1 fruit fly cellular context compared by ENCODE assay signal in genomic region chr2L:12460767-12461739, dm6.
TF ChIP-seq lines count a peak whose summit lies in the region.

No protein-coding gene starts in this region.

TF ChIP-seq in whole organism, embryonic, 481 proteins besides CTCF, POLR2A, EP300 and RAD21 (continued from another document and continues in another):
- TF ChIP-seq CG4617 (GFP tag; optimal IDR thresholded peaks at IDR 0.05; lab: Kevin White, UChicago; ENCODE audit: borderline replicate concordance) = no peak
- TF ChIP-seq MTF-1 (GFP tag; optimal IDR thresholded peaks at IDR 0.05; lab: Kevin White, UChicago; ENCODE audit: borderline replicate concordance) = peak; percentile 69
- peak; percentile 17 for TF ChIP-seq cg (GFP tag; optimal IDR thresholded peaks at IDR 0.05; lab: Kevin White, UChicago)
- no peak for TF ChIP-seq Myb (GFP tag; optimal IDR thresholded peaks at IDR 0.05; lab: Kevin White, UChicago)
- TF ChIP-seq gcm2 (GFP tag; optimal IDR thresholded peaks at IDR 0.05; lab: Kevin White, UChicago) = no peak
- TF ChIP-seq insv (GFP tag; optimal IDR thresholded peaks at IDR 0.05; lab: Kevin White, UChicago) = peak in 1 of 2 experiments; percentile 68
- peak; percentile 26 for TF ChIP-seq CG10274 (GFP tag; optimal IDR thresholded peaks at IDR 0.05; lab: Kevin White, UChicago)
- TF ChIP-seq CG11247 (GFP tag; IDR thresholded peaks at IDR 0.05; lab: Robert Waterston, UW) = peak; percentile 15; the same call in 1 of the 2 replicates
- no peak for TF ChIP-seq CG7357 (GFP tag; IDR thresholded peaks at IDR 0.05; lab: Robert Waterston, UW)
- peak; percentile 78 for TF ChIP-seq CG9727 (GFP tag; optimal IDR thresholded peaks at IDR 0.05; lab: Kevin White, UChicago)
- TF ChIP-seq CG9215 (GFP tag; IDR thresholded peaks at IDR 0.05; lab: Robert Waterston, UW) = no peak
- TF ChIP-seq ems (GFP tag; optimal IDR thresholded peaks at IDR 0.05; lab: Kevin White, UChicago) = no peak
- TF ChIP-seq stc (GFP tag; IDR thresholded peaks at IDR 0.05; lab: Robert Waterston, UW) = peak; percentile 68; the same call in 1 of the 2 replicates
- no peak for TF ChIP-seq Aef1 (GFP tag; IDR thresholded peaks at IDR 0.05; lab: Robert Waterston, UW)
- TF ChIP-seq NfI (GFP tag; optimal IDR thresholded peaks at IDR 0.05; lab: Kevin White, UChicago) = peak; percentile 47
- TF ChIP-seq ttk (GFP tag; IDR thresholded peaks at IDR 0.05; lab: Robert Waterston, UW) = no peak
- TF ChIP-seq CkIIα-i1 (GFP tag; IDR thresholded peaks at IDR 0.05; lab: Robert Waterston, UW) = no peak
- no peak for TF ChIP-seq Ssrp (tag; optimal IDR thresholded peaks at IDR 0.05; lab: Kevin White, UChicago)
- TF ChIP-seq CG2202 (tag; optimal IDR thresholded peaks at IDR 0.05; lab: Kevin White, UChicago) = peak; percentile 22
- TF ChIP-seq CG18476 (GFP tag; optimal IDR thresholded peaks at IDR 0.05; lab: Kevin White, UChicago) = no peak
- no peak for TF ChIP-seq slp2 (GFP tag; optimal IDR thresholded peaks at IDR 0.05; lab: Kevin White, UChicago)
- peak; percentile 66 for TF ChIP-seq CG33557 (GFP tag; optimal IDR thresholded peaks at IDR 0.05; lab: Kevin White, UChicago)
- no peak for TF ChIP-seq Dfd (GFP tag; optimal IDR thresholded peaks at IDR 0.05; lab: Kevin White, UChicago)
- 0 out of 2 replicates have a peak, but pooled peaks have one; percentile 15 for TF ChIP-seq CG6689 (GFP tag; IDR thresholded peaks at IDR 0.05; lab: Robert Waterston, UW)
- peak; percentile 85 for TF ChIP-seq rib (GFP tag; IDR thresholded peaks at IDR 0.05; lab: Robert Waterston, UW)
- TF ChIP-seq CoRest (tag; optimal IDR thresholded peaks at IDR 0.05; lab: Kevin White, UChicago) = peak; percentile 28
- TF ChIP-seq chm (GFP tag; IDR thresholded peaks at IDR 0.05; lab: Robert Waterston, UW) = peak; percentile 71
- TF ChIP-seq Chrac-16 (GFP tag; optimal IDR thresholded peaks at IDR 0.05; lab: Kevin White, UChicago) = no peak
- no peak for TF ChIP-seq gfzf (GFP tag; optimal IDR thresholded peaks at IDR 0.05; lab: Kevin White, UChicago)
- peak; percentile 16 for TF ChIP-seq CG9817 (tag; optimal IDR thresholded peaks at IDR 0.05; lab: Kevin White, UChicago)
- no peak for TF ChIP-seq pita (GFP tag; optimal IDR thresholded peaks at IDR 0.05; lab: Kevin White, UChicago)
- no peak for TF ChIP-seq trh (GFP tag; optimal IDR thresholded peaks at IDR 0.05; lab: Kevin White, UChicago)
- TF ChIP-seq CG13894 (tag; optimal IDR thresholded peaks at IDR 0.05; lab: Kevin White, UChicago) = peak; percentile 93
- no peak for TF ChIP-seq Six4 (GFP tag; optimal IDR thresholded peaks at IDR 0.05; lab: Kevin White, UChicago)
- TF ChIP-seq corto (GFP tag; optimal IDR thresholded peaks at IDR 0.05; lab: Kevin White, UChicago) = peak; percentile 61
- TF ChIP-seq CG4360 (GFP tag; IDR thresholded peaks at IDR 0.05; lab: Robert Waterston, UW) = peak; percentile 32; the same call in 1 of the 2 replicates
- TF ChIP-seq Gug (GFP tag; IDR thresholded peaks at IDR 0.05; lab: Robert Waterston, UW) = no peak
- TF ChIP-seq jing (GFP tag; optimal IDR thresholded peaks at IDR 0.05; lab: Kevin White, UChicago) = no peak
- peak; percentile 69; the same call in 1 of the 3 replicates for TF ChIP-seq otp (GFP tag; IDR thresholded peaks at IDR 0.05; lab: Robert Waterston, UW)
- TF ChIP-seq br (optimal IDR thresholded peaks at IDR 0.05; lab: Kevin White, UChicago) = no peak
- TF ChIP-seq sc (optimal IDR thresholded peaks at IDR 0.05; lab: Kevin White, UChicago) = no peak
- peak; percentile 13 for TF ChIP-seq sc (GFP tag; optimal IDR thresholded peaks at IDR 0.05; lab: Kevin White, UChicago)
- no peak for TF ChIP-seq wor (GFP tag; IDR thresholded peaks at IDR 0.05; lab: Robert Waterston, UW)
- no peak for TF ChIP-seq CG15073 (GFP tag; optimal IDR thresholded peaks at IDR 0.05; lab: Kevin White, UChicago)
- peak; percentile 78 for TF ChIP-seq CG15696 (tag; optimal IDR thresholded peaks at IDR 0.05; lab: Kevin White, UChicago)
- no peak for TF ChIP-seq CG16815 (GFP tag; optimal IDR thresholded peaks at IDR 0.05; lab: Kevin White, UChicago)
- no peak for TF ChIP-seq CG30431 (GFP tag; optimal IDR thresholded peaks at IDR 0.05; lab: Kevin White, UChicago)
- no peak for TF ChIP-seq tin (GFP tag; optimal IDR thresholded peaks at IDR 0.05; lab: Kevin White, UChicago)
- no peak for TF ChIP-seq emc (GFP tag; optimal IDR thresholded peaks at IDR 0.05; lab: Kevin White, UChicago)
- peak; percentile 81 for TF ChIP-seq lbe (GFP tag; optimal IDR thresholded peaks at IDR 0.05; lab: Kevin White, UChicago)
- no peak for TF ChIP-seq ken (GFP tag; IDR thresholded peaks at IDR 0.05; lab: Robert Waterston, UW)
- TF ChIP-seq kah (GFP tag; optimal IDR thresholded peaks at IDR 0.05; lab: Kevin White, UChicago) = peak; percentile 78
- peak; percentile 76 for TF ChIP-seq zen (tag; optimal IDR thresholded peaks at IDR 0.05; lab: Kevin White, UChicago)
- peak; percentile 61; the same call in 1 of the 3 replicates for TF ChIP-seq CG11456 (GFP tag; IDR thresholded peaks at IDR 0.05; lab: Robert Waterston, UW)
- TF ChIP-seq CG18011 (GFP tag; optimal IDR thresholded peaks at IDR 0.05; lab: Kevin White, UChicago) = peak; percentile 88
- no peak for TF ChIP-seq CG31388 (GFP tag; optimal IDR thresholded peaks at IDR 0.05; lab: Kevin White, UChicago)
- peak; percentile 26 to 35 for TF ChIP-seq Hr51 (GFP tag; optimal IDR thresholded peaks at IDR 0.05; lab: Kevin White, UChicago)
- TF ChIP-seq YL-1 (GFP tag; optimal IDR thresholded peaks at IDR 0.05; lab: Kevin White, UChicago) = peak; percentile 80
- no peak for TF ChIP-seq crc (GFP tag; optimal IDR thresholded peaks at IDR 0.05; lab: Kevin White, UChicago)
- peak; percentile 58 for TF ChIP-seq CG2120 (GFP tag; optimal IDR thresholded peaks at IDR 0.05; lab: Kevin White, UChicago)
- no peak for TF ChIP-seq al (GFP tag; IDR thresholded peaks at IDR 0.05; lab: Robert Waterston, UW)
- no peak for TF ChIP-seq CG30403 (GFP tag; optimal IDR thresholded peaks at IDR 0.05; lab: Kevin White, UChicago)
- no peak for TF ChIP-seq MBD-R2 (GFP tag; IDR thresholded peaks at IDR 0.05; lab: Robert Waterston, UW)
- TF ChIP-seq shn (GFP tag; optimal IDR thresholded peaks at IDR 0.05; lab: Kevin White, UChicago) = peak; percentile 34
- TF ChIP-seq CG1024 (GFP tag; IDR thresholded peaks at IDR 0.05; lab: Robert Waterston, UW) = peak; percentile 38; the same call in 1 of the 2 replicates
- peak; percentile 55 for TF ChIP-seq onecut (GFP tag; IDR thresholded peaks at IDR 0.05; lab: Robert Waterston, UW)
- 0 out of 2 replicates have a peak, but pooled peaks have one; percentile 7 for TF ChIP-seq Ada2b (GFP tag; IDR thresholded peaks at IDR 0.05; lab: Robert Waterston, UW)
- TF ChIP-seq D (optimal IDR thresholded peaks at IDR 0.05; lab: Kevin White, UChicago) = no peak
- peak; percentile 38 for TF ChIP-seq D (GFP tag; optimal IDR thresholded peaks at IDR 0.05; lab: Kevin White, UChicago)
- TF ChIP-seq NK7.1 (GFP tag; optimal IDR thresholded peaks at IDR 0.05; lab: Kevin White, UChicago) = no peak
- TF ChIP-seq dmrt99B (tag; optimal IDR thresholded peaks at IDR 0.05; lab: Kevin White, UChicago) = peak; percentile 40
- TF ChIP-seq sna (GFP tag; IDR thresholded peaks at IDR 0.05; lab: Robert Waterston, UW; ENCODE audit: partially characterized antibody) = no peak
- no peak for TF ChIP-seq CG10959 (GFP tag; IDR thresholded peaks at IDR 0.05; lab: Robert Waterston, UW)
- TF ChIP-seq Bdp1 (GFP tag; optimal IDR thresholded peaks at IDR 0.05; lab: Kevin White, UChicago) = peak; percentile 14
- TF ChIP-seq Elba2 (GFP tag; optimal IDR thresholded peaks at IDR 0.05; lab: Kevin White, UChicago) = no peak
- TF ChIP-seq gro (GFP tag; optimal IDR thresholded peaks at IDR 0.05; lab: Kevin White, UChicago) = peak; percentile 47
- TF ChIP-seq fru (optimal IDR thresholded peaks at IDR 0.05; lab: Kevin White, UChicago) = no peak
- no peak for TF ChIP-seq CG11560 (tag; IDR thresholded peaks at IDR 0.05; lab: Robert Waterston, UW)
- peak; percentile 14 for TF ChIP-seq CG18764 (GFP tag; optimal IDR thresholded peaks at IDR 0.05; lab: Kevin White, UChicago)
- peak; percentile 58 for TF ChIP-seq HLHmδ (GFP tag; optimal IDR thresholded peaks at IDR 0.05; lab: Kevin White, UChicago)
- peak; percentile 61 for TF ChIP-seq CG3407 (GFP tag; optimal IDR thresholded peaks at IDR 0.05; lab: Kevin White, UChicago)
- no peak for TF ChIP-seq Dip2 (GFP tag; IDR thresholded peaks at IDR 0.05; lab: Robert Waterston, UW)
- peak; percentile 46 for TF ChIP-seq gem (tag; optimal IDR thresholded peaks at IDR 0.05; lab: Kevin White, UChicago)
- TF ChIP-seq CG9797 (GFP tag; optimal IDR thresholded peaks at IDR 0.05; lab: Kevin White, UChicago) = no peak
- TF ChIP-seq ind (GFP tag; optimal IDR thresholded peaks at IDR 0.05; lab: Kevin White, UChicago) = no peak
- TF ChIP-seq CG17361 (GFP tag; IDR thresholded peaks at IDR 0.05; lab: Robert Waterston, UW) = peak; percentile 47; the same call in 1 of the 3 replicates
- TF ChIP-seq CG7928 (GFP tag; optimal IDR thresholded peaks at IDR 0.05; lab: Kevin White, UChicago) = no peak
- no peak for TF ChIP-seq CG6272 (GFP tag; IDR thresholded peaks at IDR 0.05; lab: Robert Waterston, UW)
- no peak for TF ChIP-seq Ptx1 (GFP tag; IDR thresholded peaks at IDR 0.05; lab: Robert Waterston, UW)
- peak; percentile 31 for TF ChIP-seq Nf-YB (GFP tag; optimal IDR thresholded peaks at IDR 0.05; lab: Kevin White, UChicago)
- peak; percentile 83 for TF ChIP-seq schlank (tag; optimal IDR thresholded peaks at IDR 0.05; lab: Kevin White, UChicago)
- TF ChIP-seq tna (GFP tag; IDR thresholded peaks at IDR 0.05; lab: Robert Waterston, UW; ENCODE audit: partially characterized antibody) = no peak
- no peak for TF ChIP-seq sim (GFP tag; IDR thresholded peaks at IDR 0.05; lab: Robert Waterston, UW)
- TF ChIP-seq gce (GFP tag; IDR thresholded peaks at IDR 0.05; lab: Robert Waterston, UW) = 0 out of 3 replicates have a peak, but pooled peaks have one; percentile 37
- TF ChIP-seq CG10431 (GFP tag; optimal IDR thresholded peaks at IDR 0.05; lab: Kevin White, UChicago) = peak; percentile 61
- no peak for TF ChIP-seq sima (GFP tag; optimal IDR thresholded peaks at IDR 0.05; lab: Kevin White, UChicago)
- peak; percentile 36 for TF ChIP-seq kay (GFP tag; optimal IDR thresholded peaks at IDR 0.05; lab: Kevin White, UChicago)
- peak; percentile 94 for TF ChIP-seq Med (GFP tag; lab: Kevin White, UChicago)
- TF ChIP-seq CG7786 (GFP tag; optimal IDR thresholded peaks at IDR 0.05; lab: Kevin White, UChicago) = peak; percentile 6
- TF ChIP-seq Mrtf (GFP tag; IDR thresholded peaks at IDR 0.05; lab: Robert Waterston, UW) = no peak
- peak in 1 of 2 experiments; percentile 39 for TF ChIP-seq Pdp1 (GFP tag; optimal IDR thresholded peaks at IDR 0.05; lab: Kevin White, UChicago)
- no peak for TF ChIP-seq hth (optimal IDR thresholded peaks at IDR 0.05; lab: Kevin White, UChicago)
- peak; percentile 86 for TF ChIP-seq CG3281 (GFP tag; optimal IDR thresholded peaks at IDR 0.05; lab: Kevin White, UChicago)
- no peak for TF ChIP-seq CG12942 (GFP tag; optimal IDR thresholded peaks at IDR 0.05; lab: Kevin White, UChicago)
- peak; percentile 47 for TF ChIP-seq CG1529 (GFP tag; optimal IDR thresholded peaks at IDR 0.05; lab: Kevin White, UChicago)
- peak; percentile 87 for TF ChIP-seq CG18599 (GFP tag; optimal IDR thresholded peaks at IDR 0.05; lab: Kevin White, UChicago)
- TF ChIP-seq Adf1 (GFP tag; IDR thresholded peaks at IDR 0.05; lab: Robert Waterston, UW) = peak; percentile 35; the same call in 1 of the 2 replicates
- TF ChIP-seq CG17568 (GFP tag; optimal IDR thresholded peaks at IDR 0.05; lab: Kevin White, UChicago) = peak; percentile 79
- TF ChIP-seq NFAT (GFP tag; IDR thresholded peaks at IDR 0.05; lab: Robert Waterston, UW) = peak; percentile 50; the same call in 1 of the 2 replicates
- no peak for TF ChIP-seq CG17802 (tag; optimal IDR thresholded peaks at IDR 0.05; lab: Kevin White, UChicago)
- peak; percentile 3 to 33 for TF ChIP-seq dpn (GFP tag; optimal IDR thresholded peaks at IDR 0.05; lab: Kevin White, UChicago)
- TF ChIP-seq CG4328 (GFP tag; optimal IDR thresholded peaks at IDR 0.05; lab: Kevin White, UChicago) = peak; percentile 83
- peak; percentile 51 for TF ChIP-seq exex (tag; optimal IDR thresholded peaks at IDR 0.05; lab: Kevin White, UChicago)
- TF ChIP-seq CG11093 (GFP tag; IDR thresholded peaks at IDR 0.05; lab: Robert Waterston, UW) = no peak
- TF ChIP-seq CG17186 (GFP tag; optimal IDR thresholded peaks at IDR 0.05; lab: Kevin White, UChicago) = no peak
- TF ChIP-seq luna (GFP tag; optimal IDR thresholded peaks at IDR 0.05; lab: Kevin White, UChicago) = no peak
- TF ChIP-seq eve (GFP tag; optimal IDR thresholded peaks at IDR 0.05; lab: Kevin White, UChicago) = peak in 1 of 2 experiments; percentile 51
- no peak for TF ChIP-seq Hmx (GFP tag; optimal IDR thresholded peaks at IDR 0.05; lab: Kevin White, UChicago)
- TF ChIP-seq Sry-δ (GFP tag; optimal IDR thresholded peaks at IDR 0.05; lab: Kevin White, UChicago) = no peak
- TF ChIP-seq CG13624 (GFP tag; optimal IDR thresholded peaks at IDR 0.05; lab: Kevin White, UChicago) = peak; percentile 86
- TF ChIP-seq ato (GFP tag; IDR thresholded peaks at IDR 0.05; lab: Robert Waterston, UW; ENCODE audit: partially characterized antibody) = peak; percentile 39; the same call in 1 of the 2 replicates
- peak; percentile 80 for TF ChIP-seq CG6683 (GFP tag; optimal IDR thresholded peaks at IDR 0.05; lab: Kevin White, UChicago)
- TF ChIP-seq CG10979 (tag; optimal IDR thresholded peaks at IDR 0.05; lab: Kevin White, UChicago) = no peak
- no peak for TF ChIP-seq CG8478 (optimal IDR thresholded peaks at IDR 0.05; lab: Kevin White, UChicago)
- no peak for TF ChIP-seq Sin3A (optimal IDR thresholded peaks at IDR 0.05; lab: Kevin White, UChicago)
- TF ChIP-seq sqz (GFP tag; optimal IDR thresholded peaks at IDR 0.05; lab: Kevin White, UChicago) = peak; percentile 92
- TF ChIP-seq CG13287 (GFP tag; IDR thresholded peaks at IDR 0.05; lab: Robert Waterston, UW; ENCODE audit: partially characterized antibody) = peak; percentile 39; the same call in 1 of the 2 replicates
- TF ChIP-seq CG5180 (GFP tag; optimal IDR thresholded peaks at IDR 0.05; lab: Kevin White, UChicago) = peak; percentile 76
- peak; percentile 11 for TF ChIP-seq stwl (tag; optimal IDR thresholded peaks at IDR 0.05; lab: Kevin White, UChicago)
- peak; percentile 43; the same call in 1 of the 3 replicates for TF ChIP-seq zfh1 (GFP tag; IDR thresholded peaks at IDR 0.05; lab: Robert Waterston, UW)
- no peak for TF ChIP-seq prd (optimal IDR thresholded peaks at IDR 0.05; lab: Kevin White, UChicago)
- TF ChIP-seq prd (GFP tag; IDR thresholded peaks at IDR 0.05; lab: Robert Waterston, UW) = peak; percentile 18; the same call in 1 of the 3 replicates
- no peak for TF ChIP-seq gt (GFP tag; IDR thresholded peaks at IDR 0.05; lab: Robert Waterston, UW)
